Fruit fly (Drosophila melanogaster) whole organism, embryonic: Measurements from ENCODE around the gene CG6693.

Source experiments
- Adf1 ChIP-seq: fragments of 200-800 bp; sonication (Bioruptor generic); IDR thresholded peaks from 2 replicates; pipeline ENCODE4 v1.3.6; 2022; ENCODE audit warnings: missing biosample characterization, missing genetic modification characterization
- C15 ChIP-seq: fragments of 200-800 bp; sonication (Bioruptor generic); IDR thresholded peaks from 3 replicates; pipeline ENCODE4 v1.3.6; 2022; ENCODE audit warnings: missing biosample characterization, missing genetic modification characterization
- CG10274 ChIP-seq: fragments of 200-800 bp; sonication (Bioruptor generic); optimal IDR thresholded peaks from 3 replicates; lab custom pipeline; 2017; ENCODE audit warnings: missing biosample characterization, mild to moderate bottlenecking, missing genetic modification characterization
- CG11504 ChIP-seq: fragments of 200-800 bp; sonication (Bioruptor generic); optimal IDR thresholded peaks from 3 replicates; lab custom pipeline; 2019; ENCODE audit warnings: missing biosample characterization, mild to moderate bottlenecking, missing genetic modification characterization, moderate library complexity
- CG12769 ChIP-seq: fragments of 200-800 bp; sonication (Bioruptor generic); optimal IDR thresholded peaks from 2 replicates; lab custom pipeline; 2019; ENCODE audit warnings: missing biosample characterization, mild to moderate bottlenecking, missing genetic modification characterization, moderate library complexity
- CG13296 ChIP-seq: fragments of 200-800 bp; sonication (Bioruptor generic); optimal IDR thresholded peaks from 3 replicates; lab custom pipeline; 2018; ENCODE audit warnings: missing biosample characterization, mild to moderate bottlenecking, missing genetic modification characterization
- CG15011 ChIP-seq: fragments of 200-800 bp; sonication (Bioruptor generic); optimal IDR thresholded peaks from 3 replicates; lab custom pipeline; 2018; ENCODE audit warnings: missing biosample characterization, mild to moderate bottlenecking, missing genetic modification characterization
- CG15479 ChIP-seq: fragments of 200-800 bp; sonication (Bioruptor generic); optimal IDR thresholded peaks from 3 replicates; lab custom pipeline; 2019; ENCODE audit warnings: missing biosample characterization, mild to moderate bottlenecking, missing genetic modification characterization, moderate library complexity
- CG1602 ChIP-seq: fragments of 200-800 bp; sonication (Bioruptor generic); optimal IDR thresholded peaks from 3 replicates; lab custom pipeline; 2016; ENCODE audit warnings: missing biosample characterization, missing genetic modification characterization
- CG16813 ChIP-seq: fragments of 200-800 bp; sonication (Bioruptor generic); IDR thresholded peaks from 3 replicates; pipeline ENCODE4 v1.3.6; 2022; ENCODE audit warnings: missing biosample characterization, missing genetic modification characterization; ENCODE audit not compliant: partially characterized antibody
- CG17385 ChIP-seq: fragments of 200-800 bp; sonication (Bioruptor generic); optimal IDR thresholded peaks from 3 replicates; lab custom pipeline; 2018; ENCODE audit warnings: missing biosample characterization, mild to moderate bottlenecking, missing genetic modification characterization
- CG2120 ChIP-seq: fragments of 200-800 bp; sonication (Bioruptor generic); optimal IDR thresholded peaks from 3 replicates; lab custom pipeline; 2016; ENCODE audit warnings: missing biosample characterization, missing genetic modification characterization
- CG2199 ChIP-seq: fragments of 200-800 bp; sonication (Bioruptor generic); IDR thresholded peaks from 3 replicates; pipeline ENCODE4 v1.3.6; 2022; ENCODE audit warnings: missing biosample characterization, missing genetic modification characterization
- CG3281 ChIP-seq: fragments of 200-800 bp; sonication (Bioruptor generic); optimal IDR thresholded peaks from 3 replicates; lab custom pipeline; 2017; ENCODE audit warnings: missing biosample characterization, mild to moderate bottlenecking, missing genetic modification characterization
- CG6175 ChIP-seq: fragments of 200-800 bp; sonication (Bioruptor generic); IDR thresholded peaks from 3 replicates; pipeline ENCODE4 v1.3.6; 2022; ENCODE audit warnings: missing biosample characterization, missing genetic modification characterization
- CHES-1-like ChIP-seq: fragments of 200-800 bp; sonication (Bioruptor generic); optimal IDR thresholded peaks from 2 replicates; lab custom pipeline; 2016; ENCODE audit warnings: missing biosample characterization, missing genetic modification characterization
- CTCF ChIP-seq: fragments of 200-800 bp; sonication (Bioruptor generic); optimal IDR thresholded peaks from 2 replicates; lab custom pipeline; 2017; ENCODE audit warnings: missing biosample characterization, mild to moderate bottlenecking, missing genetic modification characterization, moderate library complexity
- Doc3 ChIP-seq: fragments of 200-800 bp; sonication (Bioruptor generic); IDR thresholded peaks from 3 replicates; pipeline ENCODE4 v1.3.6; 2022; ENCODE audit warnings: missing biosample characterization, missing genetic modification characterization; ENCODE audit not compliant: partially characterized antibody
- Eip74EF ChIP-seq, 2 experiments: fragments of 200-800 bp in 1 of 2; fragments of >200 bp in 1 of 2; sonication (Bioruptor generic) in 1 of 2; optimal IDR thresholded peaks; 2 replicates each; lab custom pipeline; 2017 to 2019; ENCODE audit warnings: missing biosample characterization in 2 of 2, missing genetic modification characterization in 2 of 2, mild to moderate bottlenecking in 1 of 2, moderate library complexity in 1 of 2
- H15 ChIP-seq: fragments of 200-800 bp; sonication (Bioruptor generic); IDR thresholded peaks from 3 replicates; pipeline ENCODE4 v1.3.6; 2022; ENCODE audit warnings: missing biosample characterization, missing genetic modification characterization
- Hand ChIP-seq: fragments of 200-800 bp; sonication (Bioruptor generic); optimal IDR thresholded peaks from 2 replicates; lab custom pipeline; 2017; ENCODE audit warnings: mild to moderate bottlenecking, missing biosample characterization, missing genetic modification reagents, missing genetic modification characterization
- Lhr ChIP-seq: fragments of 200-800 bp; sonication (Bioruptor generic); optimal IDR thresholded peaks from 3 replicates; lab custom pipeline; 2017; ENCODE audit warnings: mild to moderate bottlenecking, missing biosample characterization, missing genetic modification reagents, missing genetic modification characterization
- MBD-R2 ChIP-seq: fragments of 200-800 bp; sonication (Bioruptor generic); IDR thresholded peaks from 2 replicates; pipeline ENCODE4 v1.3.6; 2022; ENCODE audit warnings: missing biosample characterization, missing genetic modification characterization
- Myb ChIP-seq: fragments of 200-800 bp; sonication (Bioruptor generic); optimal IDR thresholded peaks from 2 replicates; lab custom pipeline; 2016; ENCODE audit warnings: missing biosample characterization, missing genetic modification characterization
- Optix ChIP-seq: fragments of 200-800 bp; sonication (Bioruptor generic); IDR thresholded peaks from 3 replicates; pipeline ENCODE4 v1.3.6; 2022; ENCODE audit warnings: missing biosample characterization, missing genetic modification characterization
- Ravus ChIP-seq: fragments of 200-800 bp; sonication (Bioruptor generic); IDR thresholded peaks from 2 replicates; pipeline ENCODE4 v1.3.6; 2022; ENCODE audit warnings: missing biosample characterization, missing genetic modification characterization
- YL-1 ChIP-seq: fragments of 200-800 bp; sonication (Bioruptor generic); optimal IDR thresholded peaks from 3 replicates; lab custom pipeline; 2017; ENCODE audit warnings: missing biosample characterization, mild to moderate bottlenecking, missing genetic modification characterization
- btn ChIP-seq: fragments of 200-800 bp; sonication (Bioruptor generic); optimal IDR thresholded peaks from 2 replicates; lab custom pipeline; 2016; ENCODE audit warnings: missing biosample characterization, missing genetic modification characterization
- caup ChIP-seq: fragments of 200-800 bp; sonication (Bioruptor generic); optimal IDR thresholded peaks from 3 replicates; lab custom pipeline; 2017; ENCODE audit warnings: missing biosample characterization, mild to moderate bottlenecking, missing genetic modification characterization, moderate library complexity; ENCODE audit not compliant: severe bottlenecking
- chm ChIP-seq: fragments of 200-800 bp; sonication (Bioruptor generic); IDR thresholded peaks from 2 replicates; pipeline ENCODE4 v1.3.6; 2022; ENCODE audit warnings: missing biosample characterization, missing genetic modification characterization
- fd3F ChIP-seq: fragments of 200-800 bp; sonication (Bioruptor generic); optimal IDR thresholded peaks from 2 replicates; lab custom pipeline; 2018; ENCODE audit warnings: missing biosample characterization, mild to moderate bottlenecking, missing genetic modification characterization, moderate library complexity
- fd96Cb ChIP-seq: fragments of 200-800 bp; sonication (Bioruptor generic); optimal IDR thresholded peaks from 2 replicates; lab custom pipeline; 2018; ENCODE audit warnings: missing biosample characterization, mild to moderate bottlenecking, missing genetic modification characterization, moderate library complexity
- fru ChIP-seq: fragments of >200 bp; optimal IDR thresholded peaks from 2 replicates; lab custom pipeline; 2017
- ftz-f1 ChIP-seq: fragments of 200-800 bp; sonication (Bioruptor generic); optimal IDR thresholded peaks from 2 replicates; lab custom pipeline; 2016; ENCODE audit warnings: missing biosample characterization, missing genetic modification characterization
- kni ChIP-seq: fragments of 200-800 bp; sonication (Bioruptor generic); optimal IDR thresholded peaks from 3 replicates; lab custom pipeline; 2017; ENCODE audit warnings: mild to moderate bottlenecking, missing biosample characterization, missing genetic modification reagents, missing genetic modification characterization
- lab ChIP-seq: fragments of 200-800 bp; sonication (Bioruptor generic); optimal IDR thresholded peaks from 3 replicates; lab custom pipeline; 2017; ENCODE audit warnings: missing biosample characterization, missing genetic modification characterization, mild to moderate bottlenecking, moderate library complexity, missing genetic modification reagents
- lola ChIP-seq, 3 experiments: fragments of >200 bp in 2 of 3; fragments of 200-800 bp in 1 of 3; sonication (Bioruptor generic) in 1 of 3; optimal IDR thresholded peaks; 2 replicates each; lab custom pipeline; 2017 to 2019; ENCODE audit warnings: missing biosample characterization in 3 of 3, missing genetic modification characterization in 3 of 3, mild to moderate bottlenecking in 1 of 3, moderate library complexity in 1 of 3
- lov ChIP-seq, 2 experiments: fragments of 200-800 bp in 1 of 2; fragments of >200 bp in 1 of 2; sonication (Bioruptor generic) in 1 of 2; IDR thresholded peaks in 1 of 2; optimal IDR thresholded peaks in 1 of 2; 2 replicates in 1 of 2; 3 replicates in 1 of 2; pipeline versions ENCODE4 v1.3.6 to Lab custom; 2017 to 2022; ENCODE audit warnings: missing biosample characterization in 1 of 2, missing genetic modification characterization in 1 of 2
- nau ChIP-seq: fragments of 200-800 bp; sonication (Bioruptor generic); optimal IDR thresholded peaks from 3 replicates; lab custom pipeline; 2017; ENCODE audit warnings: missing biosample characterization, mild to moderate bottlenecking, missing genetic modification characterization, missing genetic modification reagents
- nmo ChIP-seq: fragments of 200-800 bp; sonication (Bioruptor generic); optimal IDR thresholded peaks from 2 replicates; lab custom pipeline; 2018; ENCODE audit warnings: missing biosample characterization, mild to moderate bottlenecking, missing genetic modification characterization, moderate library complexity
- p53 ChIP-seq: fragments of 200-800 bp; sonication (Bioruptor generic); optimal IDR thresholded peaks from 2 replicates; lab custom pipeline; 2016; ENCODE audit warnings: missing biosample characterization, missing genetic modification characterization
- pho ChIP-seq: fragments of 200-800 bp; sonication (Bioruptor generic); optimal IDR thresholded peaks from 2 replicates; lab custom pipeline; 2016; ENCODE audit warnings: missing biosample characterization, missing genetic modification characterization
- phol ChIP-seq: fragments of 200-800 bp; sonication (Bioruptor generic); optimal IDR thresholded peaks from 3 replicates; lab custom pipeline; 2018; ENCODE audit warnings: missing biosample characterization, mild to moderate bottlenecking, missing genetic modification characterization, moderate library complexity
- prd ChIP-seq, 3 experiments: fragments of >200 bp in 2 of 3; fragments of 200-800 bp in 1 of 3; sonication (Bioruptor generic) in 1 of 3; optimal IDR thresholded peaks in 2 of 3; IDR thresholded peaks in 1 of 3; 2 replicates in 2 of 3; 3 replicates in 1 of 3; pipeline versions ENCODE4 v1.3.6 to Lab custom; 2017 to 2022; ENCODE audit warnings: missing biosample characterization in 1 of 3, missing genetic modification characterization in 1 of 3
- pros ChIP-seq: fragments of 200-800 bp; sonication (Bioruptor generic); optimal IDR thresholded peaks from 3 replicates; lab custom pipeline; 2019; ENCODE audit warnings: missing biosample characterization, mild to moderate bottlenecking, missing genetic modification characterization, moderate library complexity
- pzg ChIP-seq: fragments of 200-800 bp; sonication (Bioruptor generic); optimal IDR thresholded peaks from 3 replicates; lab custom pipeline; 2018; ENCODE audit warnings: missing biosample characterization, mild to moderate bottlenecking, missing genetic modification characterization, moderate library complexity
- row ChIP-seq: fragments of 200-800 bp; sonication (Bioruptor generic); IDR thresholded peaks from 3 replicates; pipeline ENCODE4 v1.3.6; 2022; ENCODE audit warnings: missing biosample characterization, missing genetic modification characterization
- slp2 ChIP-seq: fragments of 200-800 bp; sonication (Bioruptor generic); optimal IDR thresholded peaks from 2 replicates; lab custom pipeline; 2016; ENCODE audit warnings: missing biosample characterization, missing genetic modification characterization
- tna ChIP-seq: fragments of 200-800 bp; sonication (Bioruptor generic); IDR thresholded peaks from 2 replicates; pipeline ENCODE4 v1.3.6; 2022; ENCODE audit warnings: missing biosample characterization, missing genetic modification characterization; ENCODE audit not compliant: partially characterized antibody

Gene CG6693

dm6 chr3R:11226496-11226895 lies 5.1 kb upstream of the CG6693 start, which contains the start of gene CG17726 (continued):
- TF ChIP-seq Hand (GFP tag; lab: Kevin White, UChicago) = peak; percentile 92
- TF ChIP-seq CHES-1-like (GFP tag; lab: Kevin White, UChicago) = peak; percentile 84
- peak; percentile 44 for TF ChIP-seq ftz-f1 (GFP tag; lab: Kevin White, UChicago)
- TF ChIP-seq CG11504 (tag; lab: Kevin White, UChicago) = peak; percentile 95
- peak; percentile 99 for TF ChIP-seq MBD-R2 (GFP tag; lab: Robert Waterston, UW)
- peak in 1 of 3 experiments; percentile 98 for TF ChIP-seq lola (GFP tag; optimal IDR thresholded peaks at IDR 0.05; lab: Kevin White, UChicago)
- TF ChIP-seq CG15011 (GFP tag; lab: Kevin White, UChicago) = no peak
- peak; percentile 76 for TF ChIP-seq kni (GFP tag; lab: Kevin White, UChicago)
- TF ChIP-seq CG17385 (GFP tag; lab: Kevin White, UChicago) = peak; percentile 96
- peak; percentile 65 for TF ChIP-seq CG15479 (GFP tag; lab: Kevin White, UChicago)
- TF ChIP-seq fd3F (GFP tag; lab: Kevin White, UChicago) = peak; percentile 97
- TF ChIP-seq caup (GFP tag; lab: Kevin White, UChicago) = peak; percentile 90
- peak; percentile 99 for TF ChIP-seq chm
- peak; percentile 94 for TF ChIP-seq CG2199 (GFP tag; lab: Robert Waterston, UW)
- TF ChIP-seq Ravus (GFP tag; lab: Robert Waterston, UW) = peak; percentile 95
- TF ChIP-seq CG13296 (GFP tag; lab: Kevin White, UChicago) = peak; percentile 96
- no peak for TF ChIP-seq lab (GFP tag; lab: Kevin White, UChicago)
- peak; percentile 96 for TF ChIP-seq phol (tag; lab: Kevin White, UChicago)
- peak; percentile 99 for TF ChIP-seq nmo (GFP tag; lab: Kevin White, UChicago)
- TF ChIP-seq CG1602 (GFP tag; lab: Kevin White, UChicago) = peak; percentile 98
- no peak for TF ChIP-seq lov (optimal IDR thresholded peaks at IDR 0.05; lab: Kevin White, UChicago)
- peak; percentile 98 for TF ChIP-seq lov (GFP tag; IDR thresholded peaks at IDR 0.05; lab: Robert Waterston, UW)
- peak; percentile 87 for TF ChIP-seq pho
- peak; percentile 56 for TF ChIP-seq p53 (GFP tag; lab: Kevin White, UChicago)
- TF ChIP-seq Doc3 (GFP tag; lab: Robert Waterston, UW) = no peak
- TF ChIP-seq fru (lab: Kevin White, UChicago) = no peak
- TF ChIP-seq pros (GFP tag; lab: Kevin White, UChicago) = peak; percentile 38
- TF ChIP-seq Myb (GFP tag; lab: Kevin White, UChicago) = peak; percentile 61
- TF ChIP-seq btn (GFP tag; lab: Kevin White, UChicago) = peak; percentile 57
- TF ChIP-seq fd96Cb = peak; percentile 97
- TF ChIP-seq row (GFP tag; lab: Robert Waterston, UW) = peak; percentile 100
- no peak for TF ChIP-seq prd (optimal IDR thresholded peaks at IDR 0.05; lab: Kevin White, UChicago)
- TF ChIP-seq prd (GFP tag; IDR thresholded peaks at IDR 0.05; lab: Robert Waterston, UW) = peak; percentile 99
- TF ChIP-seq YL-1 (GFP tag; lab: Kevin White, UChicago) = peak; percentile 95
- peak; percentile 36 for TF ChIP-seq CTCF (GFP tag; lab: Kevin White, UChicago)
- TF ChIP-seq nau (GFP tag; lab: Kevin White, UChicago) = no peak
- peak; percentile 97 for TF ChIP-seq H15 (GFP tag; lab: Robert Waterston, UW)
- peak; percentile 24 for TF ChIP-seq pzg
- peak; percentile 84 for TF ChIP-seq slp2
- peak; percentile 97 for TF ChIP-seq CG2120 (GFP tag; lab: Kevin White, UChicago)
- TF ChIP-seq Lhr (GFP tag; lab: Kevin White, UChicago) = peak; percentile 86
- TF ChIP-seq tna (GFP tag; lab: Robert Waterston, UW) = no peak
- peak; percentile 84 for TF ChIP-seq Adf1
- TF ChIP-seq CG6175 (GFP tag; lab: Robert Waterston, UW) = peak; percentile 87
- TF ChIP-seq CG10274 = peak; percentile 81
- peak; percentile 92 for TF ChIP-seq C15 (GFP tag; lab: Robert Waterston, UW)
- TF ChIP-seq CG16813 = no peak
- TF ChIP-seq Optix (GFP tag; lab: Robert Waterston, UW) = peak; percentile 58; the same call in 1 of the 3 replicates
- TF ChIP-seq CG12769 (tag; lab: Kevin White, UChicago) = no peak
- TF ChIP-seq Eip74EF (GFP tag; optimal IDR thresholded peaks at IDR 0.05; lab: Kevin White, UChicago) = peak in 1 of 2 experiments; percentile 97
- peak; percentile 91 for TF ChIP-seq CG3281
